Fruit fly (Drosophila melanogaster) whole organism, embryonic: ENCODE data around the gene srp.
A peak's percentile ranks its signal among the peaks of the same experiment; 100 is the strongest.

Experiments
- Awh ChIP-seq: fragments of 200-800 bp; sonication (Bioruptor generic); IDR thresholded peaks from 2 replicates; pipeline ENCODE4, ENCODE4 v1.3.6; 2022; ENCODE audit warnings: missing biosample characterization, missing genetic modification characterization
- B-H1 ChIP-seq: fragments of 200-800 bp; sonication (Bioruptor generic); IDR thresholded peaks from 3 replicates; pipeline ENCODE4 v1.3.6; 2022; ENCODE audit warnings: missing biosample characterization, missing genetic modification characterization
- CG11085 ChIP-seq: fragments of 200-800 bp; sonication (Bioruptor generic); IDR thresholded peaks from 2 replicates; pipeline ENCODE4 v1.3.6; 2022; ENCODE audit warnings: missing biosample characterization, missing genetic modification characterization
- CG11723 ChIP-seq: fragments of 200-800 bp; sonication (Bioruptor generic); optimal IDR thresholded peaks from 2 replicates; lab custom pipeline; 2017; ENCODE audit warnings: missing biosample characterization, mild to moderate bottlenecking, missing genetic modification characterization
- CG12299 ChIP-seq: fragments of 200-800 bp; sonication (Bioruptor generic); optimal IDR thresholded peaks from 2 replicates; lab custom pipeline; 2018; ENCODE audit warnings: missing biosample characterization, mild to moderate bottlenecking, missing genetic modification characterization
- CG13123 ChIP-seq: fragments of 200-800 bp; sonication (Bioruptor generic); optimal IDR thresholded peaks from 2 replicates; lab custom pipeline; 2016; ENCODE audit warnings: missing biosample characterization, missing genetic modification characterization
- CG14860 ChIP-seq: fragments of 200-800 bp; sonication (Bioruptor generic); IDR thresholded peaks from 3 replicates; pipeline ENCODE4 v1.3.6; 2022; ENCODE audit warnings: missing biosample characterization, missing genetic modification characterization; ENCODE audit not compliant: partially characterized antibody
- CG15601 ChIP-seq: fragments of 200-800 bp; sonication (Bioruptor generic); optimal IDR thresholded peaks from 3 replicates; lab custom pipeline; 2019; ENCODE audit warnings: missing biosample characterization, mild to moderate bottlenecking, missing genetic modification characterization, moderate library complexity
- CG17328 ChIP-seq: fragments of 200-800 bp; sonication (Bioruptor generic); IDR thresholded peaks from 2 replicates; pipeline ENCODE4 v1.3.6; 2022; ENCODE audit warnings: missing biosample characterization, missing genetic modification characterization
- CG17385 ChIP-seq: fragments of 200-800 bp; sonication (Bioruptor generic); optimal IDR thresholded peaks from 3 replicates; lab custom pipeline; 2018; ENCODE audit warnings: missing biosample characterization, mild to moderate bottlenecking, missing genetic modification characterization
- CG17912 ChIP-seq: fragments of 200-800 bp; sonication (Bioruptor generic); optimal IDR thresholded peaks from 2 replicates; lab custom pipeline; 2018; ENCODE audit warnings: missing biosample characterization, mild to moderate bottlenecking, missing genetic modification characterization
- CG18011 ChIP-seq: fragments of 200-800 bp; sonication (Bioruptor generic); optimal IDR thresholded peaks from 2 replicates; lab custom pipeline; 2017; ENCODE audit warnings: missing biosample characterization, missing genetic modification characterization, mild to moderate bottlenecking, moderate library complexity, missing genotype
- CG1832 ChIP-seq: fragments of 200-800 bp; sonication (Bioruptor generic); optimal IDR thresholded peaks from 2 replicates; lab custom pipeline; 2017; ENCODE audit warnings: missing biosample characterization, mild to moderate bottlenecking, missing genetic modification characterization, inconsistent platforms
- CG2875 ChIP-seq: fragments of 200-800 bp; sonication (Bioruptor generic); optimal IDR thresholded peaks from 2 replicates; lab custom pipeline; 2017; ENCODE audit warnings: missing biosample characterization, mild to moderate bottlenecking, missing genetic modification characterization, missing genetic modification reagents
- CG32772 ChIP-seq: fragments of 200-800 bp; sonication (Bioruptor generic); IDR thresholded peaks from 2 replicates; pipeline ENCODE4 v1.3.6; 2022; ENCODE audit warnings: missing biosample characterization, missing genetic modification characterization
- CG33557 ChIP-seq: fragments of 200-800 bp; sonication (Bioruptor generic); optimal IDR thresholded peaks from 2 replicates; lab custom pipeline; 2019; ENCODE audit warnings: missing biosample characterization, mild to moderate bottlenecking, missing genetic modification characterization, moderate library complexity
- CG43689 ChIP-seq: fragments of 200-800 bp; sonication (Bioruptor generic); IDR thresholded peaks from 2 replicates; pipeline ENCODE4 v1.3.6; 2022; ENCODE audit warnings: missing biosample characterization, missing genetic modification characterization
- CG4730 ChIP-seq: fragments of 200-800 bp; sonication (Bioruptor generic); IDR thresholded peaks from 2 replicates; pipeline ENCODE4 v1.3.6; 2022; ENCODE audit warnings: missing biosample characterization, missing genetic modification characterization
- CG6254 ChIP-seq: fragments of 200-800 bp; sonication (Bioruptor generic); optimal IDR thresholded peaks from 3 replicates; lab custom pipeline; 2017; ENCODE audit warnings: mild to moderate bottlenecking, missing biosample characterization, missing genetic modification reagents, missing genetic modification characterization
- CG7786 ChIP-seq: fragments of 200-800 bp; sonication (Bioruptor generic); optimal IDR thresholded peaks from 2 replicates; lab custom pipeline; 2016; ENCODE audit warnings: missing biosample characterization, missing genetic modification characterization
- CG7928 ChIP-seq: fragments of 200-800 bp; sonication (Bioruptor generic); optimal IDR thresholded peaks from 2 replicates; lab custom pipeline; 2017; ENCODE audit warnings: missing biosample characterization, mild to moderate bottlenecking, missing genetic modification characterization
- CG8281 ChIP-seq: fragments of 200-800 bp; sonication (Bioruptor generic); optimal IDR thresholded peaks from 2 replicates; lab custom pipeline; 2018; ENCODE audit warnings: missing biosample characterization, mild to moderate bottlenecking, missing genetic modification characterization, moderate library complexity
- CG8765 ChIP-seq: fragments of 200-800 bp; sonication (Bioruptor generic); IDR thresholded peaks from 2 replicates; pipeline ENCODE4 v1.3.6; 2022; ENCODE audit warnings: missing biosample characterization, missing genetic modification characterization
- CG8944 ChIP-seq: fragments of 200-800 bp; sonication (Bioruptor generic); optimal IDR thresholded peaks from 3 replicates; lab custom pipeline; 2016; ENCODE audit warnings: missing biosample characterization, missing genetic modification characterization
- CoRest ChIP-seq: fragments of 200-800 bp; sonication (Bioruptor generic); optimal IDR thresholded peaks from 3 replicates; lab custom pipeline; 2018; ENCODE audit warnings: missing biosample characterization, mild to moderate bottlenecking, missing genetic modification characterization, moderate library complexity
- Dip2 ChIP-seq: fragments of 200-800 bp; sonication (Bioruptor generic); IDR thresholded peaks from 2 replicates; pipeline ENCODE4 v1.3.6; 2022; ENCODE audit warnings: missing biosample characterization, missing genetic modification characterization
- Myb ChIP-seq: fragments of 200-800 bp; sonication (Bioruptor generic); optimal IDR thresholded peaks from 2 replicates; lab custom pipeline; 2016; ENCODE audit warnings: missing biosample characterization, missing genetic modification characterization
- NFAT ChIP-seq: fragments of 200-800 bp; sonication (Bioruptor generic); IDR thresholded peaks from 2 replicates; pipeline ENCODE4 v1.3.6; 2022; ENCODE audit warnings: missing biosample characterization, missing genetic modification characterization
- Nf-YA ChIP-seq: fragments of 200-800 bp; sonication (Bioruptor generic); IDR thresholded peaks from 2 replicates; pipeline ENCODE4 v1.3.6; 2022; ENCODE audit warnings: missing biosample characterization, missing genetic modification characterization
- NfI ChIP-seq: fragments of 200-800 bp; sonication (Bioruptor generic); optimal IDR thresholded peaks from 3 replicates; lab custom pipeline; 2018; ENCODE audit warnings: missing biosample characterization, mild to moderate bottlenecking, missing genetic modification characterization, moderate library complexity
- ab ChIP-seq: fragments of 200-800 bp; sonication (Bioruptor generic); optimal IDR thresholded peaks from 2 replicates; lab custom pipeline; 2016; ENCODE audit warnings: missing biosample characterization, missing genetic modification characterization
- aop ChIP-seq: fragments of 200-800 bp; sonication (Bioruptor generic); IDR thresholded peaks from 2 replicates; pipeline ENCODE4 v1.3.6; 2022; ENCODE audit warnings: missing biosample characterization, missing genetic modification characterization
- ara ChIP-seq: fragments of 200-800 bp; sonication (Bioruptor generic); IDR thresholded peaks from 2 replicates; pipeline ENCODE4 v1.3.6; 2022; ENCODE audit warnings: missing biosample characterization, missing genetic modification characterization
- ase ChIP-seq: fragments of 200-800 bp; sonication (Bioruptor generic); IDR thresholded peaks from 3 replicates; pipeline ENCODE4 v1.3.6; 2022; ENCODE audit warnings: missing biosample characterization, missing genetic modification characterization
- br ChIP-seq: fragments of >200 bp; optimal IDR thresholded peaks from 2 replicates; lab custom pipeline; 2017
- chinmo ChIP-seq: fragments of 200-800 bp; sonication (Bioruptor generic); IDR thresholded peaks from 4 replicates; pipeline ENCODE4 v1.3.6; 2022; ENCODE audit warnings: missing biosample characterization, missing genetic modification characterization; ENCODE audit not compliant: partially characterized antibody
- crol ChIP-seq: fragments of 200-800 bp; sonication (Bioruptor generic); IDR thresholded peaks from 2 replicates; pipeline ENCODE4 v1.3.6; 2022; ENCODE audit warnings: missing biosample characterization, missing genetic modification characterization
- cwo ChIP-seq: fragments of 200-800 bp; sonication (Bioruptor generic); optimal IDR thresholded peaks from 3 replicates; lab custom pipeline; 2017; ENCODE audit warnings: missing biosample characterization, missing genetic modification characterization, mild to moderate bottlenecking, moderate library complexity, missing genetic modification reagents
- dimm ChIP-seq: fragments of 200-800 bp; sonication (Bioruptor generic); IDR thresholded peaks from 2 replicates; pipeline ENCODE4 v1.3.6; 2022; ENCODE audit warnings: missing biosample characterization, missing genetic modification characterization
- ind ChIP-seq: fragments of 200-800 bp; sonication (Bioruptor generic); optimal IDR thresholded peaks from 3 replicates; lab custom pipeline; 2016; ENCODE audit warnings: missing biosample characterization, missing genetic modification characterization
- lmd ChIP-seq: fragments of 200-800 bp; sonication (Bioruptor generic); IDR thresholded peaks from 2 replicates; pipeline ENCODE4 v1.3.6; 2022; ENCODE audit warnings: missing biosample characterization, missing genetic modification characterization
- maf-S ChIP-seq: fragments of 200-800 bp; sonication (Bioruptor generic); optimal IDR thresholded peaks from 2 replicates; lab custom pipeline; 2016; ENCODE audit warnings: missing biosample characterization, missing genetic modification characterization
- mld ChIP-seq: fragments of 200-800 bp; sonication (Bioruptor generic); IDR thresholded peaks from 3 replicates; pipeline ENCODE4 v1.3.6; 2022; ENCODE audit warnings: missing biosample characterization, missing genetic modification characterization; ENCODE audit not compliant: partially characterized antibody
- nmo ChIP-seq: fragments of 200-800 bp; sonication (Bioruptor generic); optimal IDR thresholded peaks from 2 replicates; lab custom pipeline; 2018; ENCODE audit warnings: missing biosample characterization, mild to moderate bottlenecking, missing genetic modification characterization, moderate library complexity
- repo ChIP-seq: fragments of 200-800 bp; sonication (Bioruptor generic); optimal IDR thresholded peaks from 2 replicates; lab custom pipeline; 2016; ENCODE audit warnings: missing biosample characterization, missing genetic modification characterization
- sd ChIP-seq: fragments of 200-800 bp; sonication (Bioruptor generic); optimal IDR thresholded peaks from 3 replicates; lab custom pipeline; 2018; ENCODE audit warnings: missing biosample characterization, mild to moderate bottlenecking, missing genetic modification characterization, moderate library complexity
- sim ChIP-seq: fragments of 200-800 bp; sonication (Bioruptor generic); IDR thresholded peaks from 2 replicates; pipeline ENCODE4 v1.3.6; 2022; ENCODE audit warnings: missing biosample characterization, missing genetic modification characterization
- tin ChIP-seq: fragments of 200-800 bp; sonication (Bioruptor generic); optimal IDR thresholded peaks from 3 replicates; lab custom pipeline; 2016; ENCODE audit warnings: missing biosample characterization, missing genetic modification characterization
- unpg ChIP-seq: fragments of 200-800 bp; sonication (Bioruptor generic); optimal IDR thresholded peaks from 3 replicates; lab custom pipeline; 2018; ENCODE audit warnings: missing biosample characterization, mild to moderate bottlenecking, missing genetic modification characterization, moderate library complexity
- wek ChIP-seq: fragments of 200-800 bp; sonication (Bioruptor generic); optimal IDR thresholded peaks from 3 replicates; lab custom pipeline; 2018; ENCODE audit warnings: missing biosample characterization, mild to moderate bottlenecking, missing genetic modification characterization, moderate library complexity
- zen ChIP-seq: fragments of 200-800 bp; sonication (Bioruptor generic); optimal IDR thresholded peaks from 3 replicates; lab custom pipeline; 2018; ENCODE audit warnings: missing biosample characterization, mild to moderate bottlenecking, missing genetic modification characterization, moderate library complexity

The srp gene

DNA sequence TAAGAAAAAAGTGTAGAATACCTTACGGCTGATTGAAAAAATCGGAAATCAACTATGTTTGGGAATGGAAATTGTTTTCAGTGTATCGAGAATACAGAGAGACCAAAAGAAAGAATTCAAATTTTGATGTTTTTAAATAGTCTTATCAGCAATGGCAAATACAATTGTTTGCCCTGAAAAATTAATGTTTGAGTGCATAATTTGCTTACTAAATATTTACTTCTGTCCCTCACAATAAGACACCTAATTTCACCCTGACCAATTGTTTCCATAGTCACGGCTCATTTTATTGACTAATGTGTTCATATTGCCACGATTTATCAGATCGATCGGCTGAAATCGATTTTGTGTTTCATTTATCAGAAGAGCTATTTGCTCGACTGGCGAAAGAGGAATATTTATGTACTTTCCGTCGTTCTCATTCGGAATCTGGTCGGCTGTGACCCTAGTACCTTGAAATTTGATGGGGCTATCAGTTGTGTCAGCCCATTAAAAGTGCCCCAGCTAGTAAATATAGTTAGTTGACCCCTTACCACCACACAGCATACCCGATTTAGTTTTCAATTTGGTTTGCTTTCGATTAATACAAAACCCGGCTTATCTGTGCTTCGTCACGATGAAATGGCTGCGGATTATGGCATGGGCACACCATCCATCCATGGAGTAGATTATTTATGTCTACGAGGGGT, 2.3 kb upstream of the srp start (continued):
- peak; percentile 43 for TF ChIP-seq CoRest (tag; lab: Kevin White, UChicago)
- TF ChIP-seq CG18011 (GFP tag; lab: Kevin White, UChicago) = no peak
- no peak for TF ChIP-seq chinmo (GFP tag; lab: Robert Waterston, UW)
- no peak for TF ChIP-seq CG7928 (GFP tag; lab: Kevin White, UChicago)
- TF ChIP-seq Myb (GFP tag; lab: Kevin White, UChicago) = no peak
- TF ChIP-seq tin (GFP tag; lab: Kevin White, UChicago) = no peak
- peak; percentile 74 for TF ChIP-seq CG15601 (tag; lab: Kevin White, UChicago)
- no peak for TF ChIP-seq CG8765
- no peak for TF ChIP-seq ab (GFP tag; lab: Kevin White, UChicago)
- TF ChIP-seq CG13123 = no peak
- TF ChIP-seq CG43689 (GFP tag; lab: Robert Waterston, UW) = no peak
- TF ChIP-seq mld (GFP tag; lab: Robert Waterston, UW) = no peak
- TF ChIP-seq lmd (GFP tag; lab: Robert Waterston, UW) = no peak
- TF ChIP-seq CG1832 (GFP tag; lab: Kevin White, UChicago) = no peak
- TF ChIP-seq CG17328 = peak; percentile 51
- TF ChIP-seq CG2875 (GFP tag; lab: Kevin White, UChicago) = peak; percentile 54
- no peak for TF ChIP-seq aop
- TF ChIP-seq dimm (GFP tag; lab: Robert Waterston, UW) = no peak
- TF ChIP-seq CG12299 (tag; lab: Kevin White, UChicago) = no peak
- 0 out of 2 replicates have a peak, but pooled peaks have one; percentile 7 for TF ChIP-seq Awh (GFP tag; lab: Robert Waterston, UW)
- TF ChIP-seq zen = no peak
- no peak for TF ChIP-seq CG32772
- no peak for TF ChIP-seq maf-S (GFP tag; lab: Kevin White, UChicago)
- no peak for TF ChIP-seq CG11723 (GFP tag; lab: Kevin White, UChicago)
- no peak for TF ChIP-seq cwo (GFP tag; lab: Kevin White, UChicago)
- no peak for TF ChIP-seq CG8944
- TF ChIP-seq NFAT (GFP tag; lab: Robert Waterston, UW) = no peak
- TF ChIP-seq ind = no peak
- TF ChIP-seq unpg (GFP tag; lab: Kevin White, UChicago) = peak; percentile 54
- no peak for TF ChIP-seq CG8281
- TF ChIP-seq CG11085 (GFP tag; lab: Robert Waterston, UW) = no peak
- TF ChIP-seq repo = no peak
- no peak for TF ChIP-seq crol (GFP tag; lab: Robert Waterston, UW)
- TF ChIP-seq Nf-YA (GFP tag; lab: Robert Waterston, UW) = no peak
- TF ChIP-seq CG17912 (GFP tag; lab: Kevin White, UChicago) = no peak
- TF ChIP-seq B-H1 (GFP tag; lab: Robert Waterston, UW) = no peak
- no peak for TF ChIP-seq CG14860 (GFP tag; lab: Robert Waterston, UW)
- no peak for TF ChIP-seq CG17385 (GFP tag; lab: Kevin White, UChicago)
- no peak for TF ChIP-seq nmo (GFP tag; lab: Kevin White, UChicago)
- TF ChIP-seq CG4730 (GFP tag; lab: Robert Waterston, UW) = no peak
- no peak for TF ChIP-seq sd (tag; lab: Kevin White, UChicago)
- TF ChIP-seq CG6254 (GFP tag; lab: Kevin White, UChicago) = peak; percentile 20
- no peak; the same call in 1 of the 2 replicates for TF ChIP-seq ara (GFP tag; lab: Robert Waterston, UW)
- TF ChIP-seq wek (GFP tag; lab: Kevin White, UChicago) = peak; percentile 53
- no peak for TF ChIP-seq ase
- peak; percentile 78 for TF ChIP-seq CG33557
- TF ChIP-seq Dip2 (GFP tag; lab: Robert Waterston, UW) = no peak
- TF ChIP-seq CG7786 (GFP tag; lab: Kevin White, UChicago) = no peak
- no peak for TF ChIP-seq NfI
- no peak for TF ChIP-seq sim (GFP tag; lab: Robert Waterston, UW)
- TF ChIP-seq br (lab: Kevin White, UChicago) = no peak
